Worm (Caenorhabditis elegans) whole organism, L4 larva: ENCODE data around the gene R09A8.5.

Experiments used
- F10B5.3 ChIP-seq: sonication (generic microtip); optimal IDR thresholded peaks from 2 replicates; lab custom pipeline; 2016; ENCODE audit warnings: mild to moderate bottlenecking, missing genetic modification characterization, missing compliant biosample characterization
- F26F4.8 ChIP-seq: fragments of 200-800 bp; sonication (Bioruptor generic); conservative IDR thresholded peaks from 2 replicates; pipeline ENCODE4 v1.3.6; 2022; ENCODE audit warnings: missing genetic modification characterization, missing compliant biosample characterization
- F37D6.2 ChIP-seq: sonication (generic microtip); optimal IDR thresholded peaks from 2 replicates; lab custom pipeline; 2016; ENCODE audit warnings: mild to moderate bottlenecking, missing genetic modification characterization, missing compliant biosample characterization
- R02D3.7 ChIP-seq: fragments of 150-350 bp; sonication (generic microtip); optimal IDR thresholded peaks from 3 replicates; lab custom pipeline; 2014; ENCODE audit warnings: missing biosample characterization, missing genetic modification characterization
- T20F7.1 ChIP-seq: fragments of 200-800 bp; sonication (Bioruptor generic); optimal IDR thresholded peaks from 2 replicates; lab custom pipeline; 2018; ENCODE audit warnings: mild to moderate bottlenecking, missing genetic modification characterization, missing compliant biosample characterization
- Y48G9A.11 ChIP-seq: fragments of 200-800 bp; sonication (Bioruptor generic); IDR thresholded peaks from 2 replicates; pipeline ENCODE4 v1.3.6; 2022; ENCODE audit warnings: missing genetic modification reagents, missing genetic modification characterization, missing compliant biosample characterization
- arid-1 ChIP-seq: fragments of 200-800 bp; sonication (Bioruptor generic); conservative IDR thresholded peaks from 2 replicates; pipeline ENCODE4 v1.3.6; 2022; ENCODE audit warnings: missing genetic modification reagents, missing genetic modification characterization, missing compliant biosample characterization
- ceh-28 ChIP-seq: fragments of 150-350 bp; optimal IDR thresholded peaks from 2 replicates; lab custom pipeline; 2014; ENCODE audit warnings: missing biosample characterization, missing genetic modification reagents, missing genetic modification characterization
- ceh-32 ChIP-seq: sonication (generic microtip); optimal IDR thresholded peaks from 2 replicates; lab custom pipeline; 2016; ENCODE audit warnings: mild to moderate bottlenecking, missing genetic modification characterization, missing compliant biosample characterization; ENCODE audit not compliant: poor library complexity
- ceh-82 ChIP-seq: sonication (generic microtip); optimal IDR thresholded peaks from 2 replicates; lab custom pipeline; 2017; ENCODE audit warnings: missing biosample characterization, missing genetic modification characterization
- ces-1 ChIP-seq: fragments of 150-350 bp; sonication (generic microtip); optimal IDR thresholded peaks from 4 replicates; lab custom pipeline; 2014; ENCODE audit warnings: missing biosample characterization, missing genetic modification reagents, missing genetic modification characterization
- daf-12 ChIP-seq: fragments of 150-350 bp; optimal IDR thresholded peaks from 2 replicates; lab custom pipeline; 2014; ENCODE audit warnings: missing biosample characterization, missing genetic modification reagents, missing genetic modification characterization
- daf-16 ChIP-seq, 3 experiments: sonication (generic microtip); optimal IDR thresholded peaks; 2 replicates each; lab custom pipeline; 2016 to 2017; ENCODE audit warnings: missing genetic modification characterization in 3 of 3, missing genetic modification reagents in 3 of 3, mild to moderate bottlenecking in 2 of 3, missing compliant biosample characterization in 2 of 3, missing biosample characterization in 1 of 3, moderate library complexity in 1 of 3
- daf-19 ChIP-seq: fragments of 200-800 bp; sonication (Bioruptor generic); conservative IDR thresholded peaks from 2 replicates; pipeline ENCODE4 v1.3.6; 2022; ENCODE audit warnings: missing genetic modification characterization, missing compliant biosample characterization
- daf-8 ChIP-seq: fragments of 200-800 bp; sonication (Bioruptor generic); IDR thresholded peaks from 2 replicates; pipeline ENCODE4 v1.3.6; 2022; ENCODE audit warnings: missing genetic modification characterization, missing compliant biosample characterization
- dmd-6 ChIP-seq: fragments of 200-800 bp; sonication (Bioruptor generic); IDR thresholded peaks from 2 replicates; pipeline ENCODE4 v1.3.6; 2022; ENCODE audit warnings: missing genetic modification reagents, missing genetic modification characterization, missing compliant biosample characterization
- dmd-8 ChIP-seq: fragments of 200-800 bp; sonication (Bioruptor generic); IDR thresholded peaks from 2 replicates; pipeline ENCODE4 v1.3.6; 2022; ENCODE audit warnings: missing genetic modification characterization, missing compliant biosample characterization
- duxl-1 ChIP-seq: sonication (generic microtip); optimal IDR thresholded peaks from 2 replicates; lab custom pipeline; 2016; ENCODE audit warnings: mild to moderate bottlenecking, missing genetic modification characterization, moderate library complexity, missing compliant biosample characterization; ENCODE audit not compliant: poor library complexity
- dve-1 ChIP-seq: sonication (generic microtip); optimal IDR thresholded peaks from 2 replicates; lab custom pipeline; 2017; ENCODE audit warnings: antibody characterized with exemption, mild to moderate bottlenecking, missing genetic modification characterization, missing compliant biosample characterization; ENCODE audit not compliant: insufficient read depth
- egl-27 ChIP-seq: sonication (generic microtip); optimal IDR thresholded peaks from 3 replicates; lab custom pipeline; 2017; ENCODE audit warnings: missing biosample characterization, missing genetic modification reagents, missing genetic modification characterization
- fos-1 ChIP-seq: fragments of 150-350 bp; optimal IDR thresholded peaks from 2 replicates; lab custom pipeline; 2014; ENCODE audit warnings: missing biosample characterization, missing genetic modification characterization
- gei-8 ChIP-seq: fragments of 200-800 bp; sonication (Bioruptor generic); optimal IDR thresholded peaks from 2 replicates; lab custom pipeline; 2018; ENCODE audit warnings: mild to moderate bottlenecking, missing genetic modification characterization, missing compliant biosample characterization
- hlh-11 ChIP-seq: fragments of 200-800 bp; sonication (Bioruptor generic); optimal IDR thresholded peaks from 2 replicates; lab custom pipeline; 2018; ENCODE audit warnings: mild to moderate bottlenecking, missing genetic modification characterization, missing compliant biosample characterization
- hmg-1.1 ChIP-seq: fragments of 200-800 bp; sonication (Bioruptor generic); IDR thresholded peaks from 2 replicates; pipeline ENCODE4 v1.3.6; 2022; ENCODE audit warnings: missing genetic modification reagents, missing genetic modification characterization, missing compliant biosample characterization
- lim-7 ChIP-seq: fragments of 200-800 bp; sonication (Bioruptor generic); IDR thresholded peaks from 2 replicates; pipeline ENCODE4 v1.3.6; 2022; ENCODE audit warnings: missing genetic modification characterization, missing compliant biosample characterization
- lin-15B ChIP-seq: fragments of 150-350 bp; sonication (generic microtip); optimal IDR thresholded peaks from 3 replicates; lab custom pipeline; 2014; ENCODE audit warnings: missing biosample characterization, missing genetic modification characterization
- lin-29 ChIP-seq: fragments of 200-800 bp; sonication (Bioruptor generic); IDR thresholded peaks from 2 replicates; pipeline ENCODE4 v1.3.6; 2022; ENCODE audit warnings: missing genetic modification reagents, missing genetic modification characterization, missing compliant biosample characterization
- lin-39 ChIP-seq: fragments of 150-350 bp; optimal IDR thresholded peaks from 2 replicates; lab custom pipeline; 2014; ENCODE audit warnings: missing biosample characterization, missing genetic modification reagents, missing genetic modification characterization
- madf-5 ChIP-seq, 2 experiments: fragments of 200-800 bp; sonication (Bioruptor generic); IDR thresholded peaks; 2 replicates each; pipeline ENCODE4 v1.3.6; 2022; ENCODE audit warnings: missing compliant biosample characterization in 2 of 2, missing genetic modification characterization in 2 of 2
- madf-9 ChIP-seq: fragments of 200-800 bp; sonication (Bioruptor generic); conservative IDR thresholded peaks from 2 replicates; pipeline ENCODE4 v1.3.6; 2022; ENCODE audit warnings: missing genetic modification reagents, missing genetic modification characterization, missing compliant biosample characterization
- mep-1 ChIP-seq: fragments of 150-350 bp; sonication (generic microtip); optimal IDR thresholded peaks from 3 replicates; lab custom pipeline; 2014; ENCODE audit warnings: missing biosample characterization, missing genetic modification characterization
- mxl-3 ChIP-seq: fragments of 200-800 bp; sonication (Bioruptor generic); optimal IDR thresholded peaks from 2 replicates; lab custom pipeline; 2018; ENCODE audit warnings: mild to moderate bottlenecking, missing genetic modification characterization, missing compliant biosample characterization
- nhr-111 ChIP-seq: fragments of 200-800 bp; sonication (Bioruptor generic); optimal IDR thresholded peaks from 2 replicates; lab custom pipeline; 2018; ENCODE audit warnings: mild to moderate bottlenecking, missing genetic modification characterization, missing compliant biosample characterization
- nhr-25 ChIP-seq: sonication (generic microtip); optimal IDR thresholded peaks from 2 replicates; lab custom pipeline; 2017; ENCODE audit warnings: missing genetic modification characterization, mild to moderate bottlenecking, missing compliant biosample characterization, antibody characterized with exemption, moderate library complexity, borderline replicate concordance; ENCODE audit not compliant: insufficient read depth
- nhr-41 ChIP-seq: fragments of 200-800 bp; sonication (Bioruptor generic); IDR thresholded peaks from 2 replicates; pipeline ENCODE4 v1.3.6; 2022; ENCODE audit warnings: missing genetic modification reagents, missing genetic modification characterization, missing compliant biosample characterization
- nhr-6 ChIP-seq: fragments of 150-350 bp; optimal IDR thresholded peaks from 2 replicates; lab custom pipeline; 2014; ENCODE audit warnings: missing biosample characterization, missing genetic modification characterization
- php-3 ChIP-seq: fragments of 200-800 bp; sonication (Bioruptor generic); IDR thresholded peaks from 2 replicates; pipeline ENCODE4 v1.3.6; 2022; ENCODE audit warnings: missing genetic modification reagents, missing genetic modification characterization, missing compliant biosample characterization
- pqm-1 ChIP-seq: sonication (generic microtip); optimal IDR thresholded peaks from 2 replicates; lab custom pipeline; 2017; ENCODE audit warnings: missing biosample characterization, missing genetic modification characterization
- rbr-2 ChIP-seq: sonication (generic microtip); optimal IDR thresholded peaks from 2 replicates; lab custom pipeline; 2016; ENCODE audit warnings: missing genotype, missing genetic modification characterization, missing compliant biosample characterization
- skn-1 ChIP-seq: fragments of 150-350 bp; optimal IDR thresholded peaks from 2 replicates; lab custom pipeline; 2014; ENCODE audit warnings: missing biosample characterization, missing genetic modification characterization
- snpc-1.2 ChIP-seq: fragments of 200-800 bp; sonication (Bioruptor generic); IDR thresholded peaks from 2 replicates; pipeline ENCODE4 v1.3.6; 2022; ENCODE audit warnings: missing genetic modification reagents, missing genetic modification characterization, missing compliant biosample characterization
- spr-1 ChIP-seq: sonication (generic microtip); optimal IDR thresholded peaks from 2 replicates; lab custom pipeline; 2016; ENCODE audit warnings: mild to moderate bottlenecking, missing genetic modification characterization, missing compliant biosample characterization
- spr-3 ChIP-seq: fragments of 200-800 bp; sonication (Bioruptor generic); optimal IDR thresholded peaks from 2 replicates; lab custom pipeline; 2018; ENCODE audit warnings: mild to moderate bottlenecking, missing genetic modification characterization, missing compliant biosample characterization
- tag-97 ChIP-seq: fragments of 200-800 bp; sonication (Bioruptor generic); IDR thresholded peaks from 2 replicates; pipeline ENCODE4 v1.3.6; 2022; ENCODE audit warnings: missing genetic modification characterization, missing compliant biosample characterization
- tra-1 ChIP-seq: fragments of 200-800 bp; sonication (Bioruptor generic); IDR thresholded peaks from 2 replicates; pipeline ENCODE4 v1.3.6; 2022; ENCODE audit warnings: missing genetic modification reagents, missing genetic modification characterization, missing compliant biosample characterization
- unc-39 ChIP-seq: sonication (generic microtip); optimal IDR thresholded peaks from 2 replicates; lab custom pipeline; 2017; ENCODE audit warnings: missing biosample characterization, missing genetic modification characterization
- unc-62 ChIP-seq, 3 experiments: fragments of 150-350 bp in 1 of 3; sonication (generic microtip); optimal IDR thresholded peaks in 2 of 3; peaks in 1 of 3; 1 replicate in 1 of 3; 2 replicates in 2 of 3; lab custom pipeline; 2014 to 2017; ENCODE audit warnings: missing biosample characterization in 3 of 3, missing genetic modification characterization in 3 of 3, missing genetic modification reagents in 3 of 3, missing genotype in 1 of 3
- zag-1 ChIP-seq: fragments of 150-350 bp; optimal IDR thresholded peaks from 2 replicates; lab custom pipeline; 2014; ENCODE audit warnings: missing biosample characterization, missing genetic modification characterization
- zfp-2 ChIP-seq: sonication (generic microtip); optimal IDR thresholded peaks from 2 replicates; lab custom pipeline; 2016; ENCODE audit warnings: mild to moderate bottlenecking, missing genetic modification characterization, missing compliant biosample characterization
- zip-11 ChIP-seq: fragments of 200-800 bp; sonication (Bioruptor generic); IDR thresholded peaks from 2 replicates; pipeline ENCODE4 v1.3.6; 2022; ENCODE audit warnings: missing genetic modification characterization, missing compliant biosample characterization
- ztf-7 ChIP-seq: fragments of 150-350 bp; optimal IDR thresholded peaks from 2 replicates; lab custom pipeline; 2014; ENCODE audit warnings: missing biosample characterization, missing genetic modification characterization

R09A8.5 gene

ce11 chrX:12635010-12635409 lies 5.3 kb downstream of the R09A8.5 start (continued):
- TF ChIP-seq nhr-6 = peak; percentile 82
- TF ChIP-seq snpc-1.2 (GFP tag; lab: Robert Waterston, UW) = no peak
- TF ChIP-seq zfp-2 (tag; lab: Kevin White, UChicago) = no peak
- TF ChIP-seq ceh-82 (tag; lab: Kevin White, UChicago) = no peak
- TF ChIP-seq R02D3.7 (tag; lab: Kevin White, UChicago) = no peak
- TF ChIP-seq unc-62 (GFP tag; optimal IDR thresholded peaks at IDR 0.05 in 1 of 2; lab: Kevin White, UChicago) = peak in 1 of 2 experiments; percentile 98
- TF ChIP-seq unc-62 (tag; optimal IDR thresholded peaks at IDR 0.05; lab: Kevin White, UChicago) = no peak
- TF ChIP-seq tag-97 (GFP tag; lab: Robert Waterston, UW) = no peak
- TF ChIP-seq mep-1 (tag; lab: Kevin White, UChicago) = peak; percentile 76
- no peak for TF ChIP-seq F10B5.3 (tag; lab: Kevin White, UChicago)
- no peak for TF ChIP-seq tra-1 (GFP tag; lab: Robert Waterston, UW)
- TF ChIP-seq skn-1 = no peak
- no peak for TF ChIP-seq daf-8
- no peak for TF ChIP-seq lin-15B (tag; lab: Kevin White, UChicago)
- TF ChIP-seq egl-27 (tag; lab: Kevin White, UChicago) = no peak
- no peak for TF ChIP-seq gei-8 (GFP tag; lab: Kevin White, UChicago)
- no peak for TF ChIP-seq daf-19
- no peak for TF ChIP-seq spr-1 (tag; lab: Kevin White, UChicago)
- no peak for TF ChIP-seq spr-3 (GFP tag; lab: Kevin White, UChicago)
- TF ChIP-seq dmd-8 = no peak
- TF ChIP-seq Y48G9A.11 = no peak
- no peak for TF ChIP-seq T20F7.1 (GFP tag; lab: Kevin White, UChicago)
- TF ChIP-seq zip-11 = no peak
- TF ChIP-seq nhr-111 (GFP tag; lab: Kevin White, UChicago) = no peak
- no peak for TF ChIP-seq ztf-7
- TF ChIP-seq lin-29 = no peak
- peak; percentile 54 for TF ChIP-seq dmd-6
- TF ChIP-seq fos-1 (tag; lab: Kevin White, UChicago) = no peak
- TF ChIP-seq rbr-2 (tag; lab: Kevin White, UChicago) = peak; percentile 56
- TF ChIP-seq dve-1 (tag; lab: Kevin White, UChicago) = peak; percentile 88
- TF ChIP-seq madf-9 (GFP tag; lab: Robert Waterston, UW) = no peak
- no peak for TF ChIP-seq ces-1 (GFP tag; lab: Kevin White, UChicago)
- no peak for TF ChIP-seq ceh-32
- no peak for TF ChIP-seq daf-12 (tag; lab: Kevin White, UChicago)
- TF ChIP-seq zag-1 (tag; lab: Kevin White, UChicago) = no peak
- peak; percentile 85 for TF ChIP-seq hlh-11 (tag; lab: Kevin White, UChicago)
- TF ChIP-seq ceh-28 (tag; lab: Kevin White, UChicago) = no peak
- no peak for TF ChIP-seq unc-39 (tag; lab: Kevin White, UChicago)
- TF ChIP-seq hmg-1.1 (GFP tag; lab: Robert Waterston, UW) = no peak
- no peak for TF ChIP-seq lim-7
- peak; percentile 45 for TF ChIP-seq pqm-1 (tag; lab: Kevin White, UChicago)
- TF ChIP-seq php-3 (GFP tag; lab: Robert Waterston, UW) = no peak
- TF ChIP-seq arid-1 (GFP tag; lab: Robert Waterston, UW) = no peak
- no peak for TF ChIP-seq duxl-1 (tag; lab: Kevin White, UChicago)
- peak; percentile 51 for TF ChIP-seq mxl-3 (GFP tag; lab: Kevin White, UChicago)
- no peak for TF ChIP-seq F26F4.8 (GFP tag; lab: Robert Waterston, UW)
- TF ChIP-seq daf-16 (GFP tag; optimal IDR thresholded peaks at IDR 0.05; lab: Kevin White, UChicago) = no peak
- peak; percentile 98 for TF ChIP-seq daf-16 (tag; optimal IDR thresholded peaks at IDR 0.05; lab: Kevin White, UChicago)
- TF ChIP-seq lin-39 (tag; lab: Kevin White, UChicago) = no peak
- no peak for TF ChIP-seq madf-5 (GFP tag; IDR thresholded peaks at IDR 0.05; lab: Robert Waterston, UW)
- TF ChIP-seq nhr-41 (GFP tag; lab: Robert Waterston, UW) = no peak
- TF ChIP-seq nhr-25 (tag; lab: Kevin White, UChicago) = peak; percentile 33
- TF ChIP-seq F37D6.2 = no peak
